Fruit fly (Drosophila melanogaster): ENCODE measurements around the gene RagA-B.
A peak's percentile ranks its signal among the peaks of the same experiment; 100 is the strongest.

Gene RagA-B

DNA sequence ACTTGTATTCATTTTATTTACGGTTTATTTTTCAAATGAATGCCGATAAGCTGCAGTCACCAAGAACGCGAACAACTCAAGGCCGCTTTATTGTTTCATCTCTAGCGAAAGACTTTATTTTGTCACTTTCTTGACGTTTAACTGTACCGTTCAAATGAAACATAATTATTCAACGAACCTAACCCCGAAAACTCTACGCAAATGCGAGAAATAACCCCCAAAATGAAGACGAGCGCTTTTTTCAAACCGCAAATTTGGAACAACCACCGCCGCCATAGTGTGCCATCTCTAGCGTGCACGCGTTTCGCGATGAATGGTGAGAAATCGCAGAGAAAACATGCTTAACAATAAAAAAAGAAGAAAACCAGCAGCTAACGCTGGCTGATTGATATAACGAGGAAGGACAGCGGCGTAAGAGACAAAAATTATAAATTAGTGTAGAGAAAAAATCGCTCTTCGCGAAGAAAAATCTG lies 523 bp upstream of the RagA-B start, which contains the start of gene CG11970 (continued):
- TF ChIP-seq tna (GFP tag; IDR thresholded peaks at IDR 0.05; ENCODE audit: partially characterized antibody): no peak
- TF ChIP-seq Mad (GFP tag; optimal IDR thresholded peaks at IDR 0.05): no peak
- TF ChIP-seq CG30431 (GFP tag; optimal IDR thresholded peaks at IDR 0.05): no peak
- TF ChIP-seq Sin3A (optimal IDR thresholded peaks at IDR 0.05): peak; percentile 79
- no peak for TF ChIP-seq oc (tag; optimal IDR thresholded peaks at IDR 0.05)
- TF ChIP-seq CG10959 (GFP tag; IDR thresholded peaks at IDR 0.05): no peak
- no peak for TF ChIP-seq CG32767 (GFP tag; IDR thresholded peaks at IDR 0.05)
- no peak for TF ChIP-seq btn (GFP tag; optimal IDR thresholded peaks at IDR 0.05)
- TF ChIP-seq CG8765 (GFP tag; IDR thresholded peaks at IDR 0.05): no peak
- 0 out of 2 replicates have a peak, but pooled peaks have one; percentile 44 for TF ChIP-seq CG11085 (GFP tag; IDR thresholded peaks at IDR 0.05)
- TF ChIP-seq wek (GFP tag; optimal IDR thresholded peaks at IDR 0.05): no peak
- no peak for TF ChIP-seq CG8281 (tag; optimal IDR thresholded peaks at IDR 0.05)
- peak; percentile 32 for TF ChIP-seq Dad (GFP tag; optimal IDR thresholded peaks at IDR 0.05)
- TF ChIP-seq CG1603 (tag; optimal IDR thresholded peaks at IDR 0.05): no peak
- TF ChIP-seq CG18262 (tag; optimal IDR thresholded peaks at IDR 0.05): peak; percentile 37
- TF ChIP-seq CG8359 (GFP tag; optimal IDR thresholded peaks at IDR 0.05; ENCODE audit: borderline replicate concordance): no peak
- TF ChIP-seq Myb (GFP tag; optimal IDR thresholded peaks at IDR 0.05): peak; percentile 64
- TF ChIP-seq ase (GFP tag; IDR thresholded peaks at IDR 0.05): no peak
- 0 out of 2 replicates have a peak, but pooled peaks have one; percentile 10 for TF ChIP-seq CG2129 (GFP tag; IDR thresholded peaks at IDR 0.05; ENCODE audit: partially characterized antibody)
- no peak for TF ChIP-seq exex (tag; optimal IDR thresholded peaks at IDR 0.05)
- TF ChIP-seq HLH4C (GFP tag; IDR thresholded peaks at IDR 0.05; ENCODE audit: partially characterized antibody): no peak
- no peak for TF ChIP-seq D19A (tag; optimal IDR thresholded peaks at IDR 0.05)
- no peak for TF ChIP-seq kah (GFP tag; optimal IDR thresholded peaks at IDR 0.05)
- peak; percentile 37 for TF ChIP-seq CG9797 (GFP tag; optimal IDR thresholded peaks at IDR 0.05)
- peak; percentile 40 for TF ChIP-seq CG2712 (tag; optimal IDR thresholded peaks at IDR 0.05)
- TF ChIP-seq Oli (tag; optimal IDR thresholded peaks at IDR 0.05): no peak
- peak; percentile 55 for TF ChIP-seq ind (GFP tag; optimal IDR thresholded peaks at IDR 0.05)
- no peak for TF ChIP-seq CG4854 (GFP tag; optimal IDR thresholded peaks at IDR 0.05)
- no peak for TF ChIP-seq trh (GFP tag; optimal IDR thresholded peaks at IDR 0.05)
- no peak for TF ChIP-seq CG12236 (GFP tag; optimal IDR thresholded peaks at IDR 0.05)
- peak; percentile 57 for TF ChIP-seq Dref (GFP tag; IDR thresholded peaks at IDR 0.05)
- TF ChIP-seq CG3163 (GFP tag; optimal IDR thresholded peaks at IDR 0.05): no peak
- no peak for TF ChIP-seq klu (GFP tag; IDR thresholded peaks at IDR 0.05)
- TF ChIP-seq HHEX (GFP tag; optimal IDR thresholded peaks at IDR 0.05): no peak
- TF ChIP-seq CG12942 (GFP tag; optimal IDR thresholded peaks at IDR 0.05): no peak
- peak; percentile 9 for TF ChIP-seq Xbp1 (GFP tag; optimal IDR thresholded peaks at IDR 0.05)
- peak; percentile 12 for TF ChIP-seq Abd-B (GFP tag; optimal IDR thresholded peaks at IDR 0.05)
- no peak for TF ChIP-seq CG6175 (GFP tag; IDR thresholded peaks at IDR 0.05)
- no peak for TF ChIP-seq Bdp1 (GFP tag; optimal IDR thresholded peaks at IDR 0.05)
- peak; percentile 61 for TF ChIP-seq dm (GFP tag; optimal IDR thresholded peaks at IDR 0.05)
- TF ChIP-seq ro (GFP tag; IDR thresholded peaks at IDR 0.05): no peak
- TF ChIP-seq Hsf (GFP tag; optimal IDR thresholded peaks at IDR 0.05): peak; percentile 34
- no peak for TF ChIP-seq caup (GFP tag; optimal IDR thresholded peaks at IDR 0.05; ENCODE audit: severe bottlenecking)
- TF ChIP-seq CG2120 (GFP tag; optimal IDR thresholded peaks at IDR 0.05): peak; percentile 68
- peak; percentile 92 for TF ChIP-seq Sry-δ (GFP tag; optimal IDR thresholded peaks at IDR 0.05)
- TF ChIP-seq Neu2 (GFP tag; optimal IDR thresholded peaks at IDR 0.05; ENCODE audit: borderline replicate concordance): no peak
- no peak for TF ChIP-seq jigr1 (GFP tag; IDR thresholded peaks at IDR 0.05)
- peak; percentile 70 for TF ChIP-seq CG17385 (GFP tag; optimal IDR thresholded peaks at IDR 0.05)
- no peak for TF ChIP-seq pita (GFP tag; optimal IDR thresholded peaks at IDR 0.05)
- peak; percentile 25 for TF ChIP-seq eyg (GFP tag; optimal IDR thresholded peaks at IDR 0.05)
- TF ChIP-seq CG8924 (tag; optimal IDR thresholded peaks at IDR 0.05): peak; percentile 11
- no peak for TF ChIP-seq Gsc (GFP tag; IDR thresholded peaks at IDR 0.05)
